Worm (Caenorhabditis elegans) whole organism, mixed stage, embryonic: ENCODE measurements around the gene T23F2.2.

Experiments
- M03D4.4 ChIP-seq: sonication (generic microtip); optimal IDR thresholded peaks from 2 replicates; lab custom pipeline; 2017; ENCODE audit warnings: mild to moderate bottlenecking, missing genetic modification characterization, missing compliant biosample characterization
- bed-3 ChIP-seq: fragments of 200-800 bp; sonication (Bioruptor generic); optimal IDR thresholded peaks from 3 replicates; lab custom pipeline; 2018; ENCODE audit warnings: mild to moderate bottlenecking, missing genetic modification characterization, moderate library complexity, missing compliant biosample characterization
- ceh-39 ChIP-seq: fragments of 150-350 bp; optimal IDR thresholded peaks from 2 replicates; lab custom pipeline; 2014; ENCODE audit warnings: missing biosample characterization, missing genetic modification characterization
- elt-3 ChIP-seq: fragments of 150-350 bp; optimal IDR thresholded peaks from 2 replicates; lab custom pipeline; 2014; ENCODE audit warnings: missing biosample characterization, missing genetic modification characterization
- mep-1 ChIP-seq: fragments of 150-350 bp; optimal IDR thresholded peaks from 2 replicates; lab custom pipeline; 2017; ENCODE audit warnings: missing biosample characterization, missing genetic modification reagents, missing genetic modification characterization, inconsistent platforms
- mls-2 ChIP-seq: sonication (generic microtip); optimal IDR thresholded peaks from 2 replicates; lab custom pipeline; 2016; ENCODE audit warnings: mild to moderate bottlenecking, missing genetic modification characterization, moderate library complexity, missing compliant biosample characterization
- nhr-12 ChIP-seq: fragments of 150-350 bp; optimal IDR thresholded peaks from 2 replicates; lab custom pipeline; 2014; ENCODE audit warnings: missing biosample characterization, missing genetic modification characterization
- nhr-237 ChIP-seq: fragments of 150-350 bp; optimal IDR thresholded peaks from 2 replicates; lab custom pipeline; 2014; ENCODE audit warnings: missing biosample characterization, missing genetic modification characterization
- nhr-28 ChIP-seq: fragments of 150-350 bp; optimal IDR thresholded peaks from 2 replicates; lab custom pipeline; 2014; ENCODE audit warnings: missing biosample characterization, missing genetic modification characterization
- nhr-76 ChIP-seq: sonication (generic microtip); optimal IDR thresholded peaks from 2 replicates; lab custom pipeline; 2017; ENCODE audit warnings: missing biosample characterization, missing genetic modification characterization
- pha-4 ChIP-seq: fragments of 150-350 bp; optimal IDR thresholded peaks from 2 replicates; lab custom pipeline; 2018; ENCODE audit warnings: missing biosample characterization, missing genetic modification reagents, missing genetic modification characterization
- sptf-1 ChIP-seq: sonication (generic microtip); optimal IDR thresholded peaks from 2 replicates; lab custom pipeline; 2017; ENCODE audit warnings: mild to moderate bottlenecking, missing genetic modification characterization, moderate library complexity, missing compliant biosample characterization
- unc-62 ChIP-seq: fragments of 150-350 bp; optimal IDR thresholded peaks from 2 replicates; lab custom pipeline; 2014; ENCODE audit warnings: missing biosample characterization, missing genetic modification reagents, missing genetic modification characterization
- ztf-11 ChIP-seq: fragments of 150-350 bp; optimal IDR thresholded peaks from 2 replicates; lab custom pipeline; 2014; ENCODE audit warnings: missing biosample characterization, missing genetic modification characterization

DNA sequence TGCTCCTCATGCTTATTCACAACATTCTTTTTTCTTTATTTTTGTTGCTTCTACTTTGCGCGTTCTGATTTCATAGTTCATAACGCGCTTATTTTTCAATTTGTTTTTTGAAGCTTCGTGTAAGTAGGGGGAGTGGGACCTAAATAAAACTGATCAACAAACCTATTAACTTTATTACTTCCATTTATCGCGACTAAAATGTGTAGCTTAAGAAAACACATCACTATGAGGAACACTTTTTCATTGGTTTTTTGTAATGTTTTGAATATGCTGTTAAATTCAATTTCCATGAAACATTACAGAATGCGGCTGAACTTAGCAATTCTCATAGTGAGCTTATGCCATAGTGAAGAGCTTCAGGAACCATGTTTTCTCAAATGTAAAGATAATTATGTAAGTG is 38.6 kb upstream of the T23F2.2 start, which contains the start of gene C54G7.1:
- TF ChIP-seq sptf-1 = no peak
- TF ChIP-seq M03D4.4 = no peak
- TF ChIP-seq nhr-28 = no peak
- no peak for TF ChIP-seq nhr-76 (tag; lab: Kevin White, UChicago)
- TF ChIP-seq ztf-11 (tag; lab: Kevin White, UChicago) = no peak
- no peak for TF ChIP-seq pha-4
- TF ChIP-seq elt-3 (tag; lab: Kevin White, UChicago) = no peak
- TF ChIP-seq unc-62 (GFP tag; lab: Kevin White, UChicago) = no peak
- TF ChIP-seq mls-2 (tag; lab: Kevin White, UChicago) = no peak
- TF ChIP-seq nhr-237 = no peak
- no peak for TF ChIP-seq bed-3
- TF ChIP-seq nhr-12 (tag; lab: Kevin White, UChicago) = no peak
- no peak for TF ChIP-seq ceh-39 (tag; lab: Kevin White, UChicago)
- no peak for TF ChIP-seq mep-1 (tag; lab: Kevin White, UChicago)
